Fruit fly (Drosophila melanogaster) Kc167 (cell line): ENCODE measurements around the gene SP1029.

ENCODE experiments used
- Myc ChIP-seq: fragments of >200 bp; optimal IDR thresholded peaks from 2 replicates; lab custom pipeline; 2017; ENCODE audit warnings: missing external identifiers
- Sin3A ChIP-seq: fragments of >200 bp; optimal IDR thresholded peaks from 2 replicates; lab custom pipeline; 2018; ENCODE audit warnings: missing external identifiers
- h ChIP-seq: fragments of >200 bp; optimal IDR thresholded peaks from 3 replicates; lab custom pipeline; 2018; ENCODE audit warnings: missing external identifiers
- insv ChIP-seq: fragments of >200 bp; optimal IDR thresholded peaks from 3 replicates; lab custom pipeline; 2018; ENCODE audit warnings: missing external identifiers
- psq ChIP-seq: fragments of >200 bp; optimal IDR thresholded peaks from 2 replicates; lab custom pipeline; 2017; ENCODE audit warnings: missing external identifiers
- ttk ChIP-seq: sonication (Bioruptor generic); optimal IDR thresholded peaks from 2 replicates; lab custom pipeline; 2017; ENCODE audit warnings: missing external identifiers

DNA sequence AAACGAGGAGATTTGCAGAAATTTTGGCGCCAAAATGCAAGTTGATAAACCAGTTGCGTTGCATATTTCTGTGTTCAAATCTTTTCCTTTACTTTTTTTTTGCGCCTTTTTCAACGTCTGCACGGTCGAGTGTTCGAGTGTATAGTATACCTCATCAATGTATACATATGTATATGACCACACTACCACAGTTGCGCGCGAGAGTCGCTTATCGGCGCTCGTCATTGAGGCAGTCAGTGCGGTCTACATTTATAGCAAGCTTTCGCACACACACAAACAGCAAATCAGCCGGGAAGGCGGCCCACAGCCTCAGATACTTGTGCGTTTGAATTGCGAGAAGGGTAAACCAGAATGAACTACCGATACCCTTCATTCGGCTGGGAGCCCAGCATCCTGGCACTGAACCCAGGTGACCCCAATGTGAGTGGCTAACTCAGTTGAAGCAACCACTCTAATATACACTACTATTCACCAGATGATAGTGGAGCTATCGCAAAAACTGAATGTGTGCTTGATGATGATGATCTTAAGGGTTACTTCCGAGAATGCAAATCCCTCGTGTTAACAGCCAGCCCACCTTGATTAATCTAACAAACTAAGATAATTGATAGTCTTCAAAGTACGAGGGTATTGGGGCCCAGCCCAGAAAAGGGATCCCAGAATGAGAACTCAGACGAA lies 32.8 kb upstream of the SP1029 start:
- no peak for TF ChIP-seq ttk
- no peak for TF ChIP-seq h (lab: Kevin White, UChicago)
- no peak for TF ChIP-seq Sin3A (lab: Kevin White, UChicago)
- no peak for TF ChIP-seq Myc (lab: Kevin White, UChicago)
- TF ChIP-seq psq, result no peak
- TF ChIP-seq insv (lab: Kevin White, UChicago), result no peak
